Worm (Caenorhabditis elegans) whole organism, young adult: ENCODE measurements around the gene hlh-27.
A peak's percentile ranks its signal among the peaks of the same experiment; 100 is the strongest.

ENCODE experiments used
- B0035.1 ChIP-seq: sonication (generic microtip); optimal IDR thresholded peaks from 2 replicates; lab custom pipeline; 2016; ENCODE audit warnings: missing genetic modification characterization, mild to moderate bottlenecking, missing compliant biosample characterization, missing genotype, missing genetic modification reagents
- K11D2.4 ChIP-seq: fragments of 200-800 bp; sonication (Bioruptor generic); IDR thresholded peaks from 2 replicates; pipeline ENCODE4 v1.3.6; 2022; ENCODE audit warnings: missing genetic modification reagents, missing genetic modification characterization, missing compliant biosample characterization
- T26A5.8 ChIP-seq: sonication (generic microtip); optimal IDR thresholded peaks from 2 replicates; lab custom pipeline; 2016; ENCODE audit warnings: missing genetic modification characterization, missing compliant biosample characterization
- Y56A3A.18 ChIP-seq: fragments of 200-800 bp; sonication (Bioruptor generic); IDR thresholded peaks from 2 replicates; pipeline ENCODE4 v1.3.6; 2022; ENCODE audit warnings: missing genetic modification reagents, missing genetic modification characterization, missing compliant biosample characterization
- Y67H2A.10 ChIP-seq: fragments of 200-800 bp; sonication (Bioruptor generic); conservative IDR thresholded peaks from 2 replicates; pipeline ENCODE4 v1.3.6; 2022; ENCODE audit warnings: missing genetic modification reagents, missing genetic modification characterization, missing compliant biosample characterization
- attf-5 ChIP-seq: fragments of 200-800 bp; sonication (Bioruptor generic); optimal IDR thresholded peaks from 2 replicates; lab custom pipeline; 2018; ENCODE audit warnings: mild to moderate bottlenecking, missing genetic modification characterization, missing compliant biosample characterization
- attf-6 ChIP-seq: fragments of 200-800 bp; sonication (Bioruptor generic); IDR thresholded peaks from 2 replicates; pipeline ENCODE4 v1.3.6; 2022; ENCODE audit warnings: missing genetic modification reagents, missing genetic modification characterization, missing compliant biosample characterization
- ccch-3 ChIP-seq: fragments of 200-800 bp; sonication (Bioruptor generic); optimal IDR thresholded peaks from 2 replicates; lab custom pipeline; 2018; ENCODE audit warnings: mild to moderate bottlenecking, missing genetic modification characterization, missing compliant biosample characterization
- cebp-2 ChIP-seq: fragments of 200-800 bp; sonication (Bioruptor generic); IDR thresholded peaks from 2 replicates; pipeline ENCODE4 v1.3.6; 2022; ENCODE audit warnings: missing genetic modification characterization, missing compliant biosample characterization
- ceh-100 ChIP-seq: fragments of 200-800 bp; sonication (Bioruptor generic); IDR thresholded peaks from 2 replicates; pipeline ENCODE4 v1.3.6; 2022; ENCODE audit warnings: missing genetic modification reagents, missing genetic modification characterization, missing compliant biosample characterization
- ceh-27 ChIP-seq: fragments of 200-800 bp; sonication (Bioruptor generic); optimal IDR thresholded peaks from 2 replicates; lab custom pipeline; 2018; ENCODE audit warnings: mild to moderate bottlenecking, missing genetic modification characterization, moderate library complexity, missing compliant biosample characterization
- die-1 ChIP-seq: sonication (generic microtip); optimal IDR thresholded peaks from 2 replicates; lab custom pipeline; 2016; ENCODE audit warnings: missing genotype, mild to moderate bottlenecking, missing genetic modification characterization, missing compliant biosample characterization
- dpff-1 ChIP-seq: sonication (generic microtip); optimal IDR thresholded peaks from 2 replicates; lab custom pipeline; 2017; ENCODE audit warnings: mild to moderate bottlenecking, missing genetic modification characterization, missing compliant biosample characterization
- egl-18 ChIP-seq: fragments of 200-800 bp; sonication (Bioruptor generic); IDR thresholded peaks from 2 replicates; pipeline ENCODE4 v1.3.6; 2022; ENCODE audit warnings: missing genetic modification reagents, missing genetic modification characterization, missing compliant biosample characterization
- egrh-3 ChIP-seq: fragments of 200-800 bp; sonication (Bioruptor generic); IDR thresholded peaks from 2 replicates; pipeline ENCODE4 v1.3.6; 2022; ENCODE audit warnings: missing genetic modification reagents, missing genetic modification characterization, missing compliant biosample characterization
- fkh-3 ChIP-seq: sonication (generic microtip); optimal IDR thresholded peaks from 2 replicates; lab custom pipeline; 2016; ENCODE audit warnings: mild to moderate bottlenecking, missing genetic modification characterization, missing compliant biosample characterization
- hmg-1.2 ChIP-seq: fragments of 200-800 bp; sonication (Bioruptor generic); IDR thresholded peaks from 2 replicates; pipeline ENCODE4 v1.3.6; 2022; ENCODE audit warnings: missing genetic modification reagents, missing genetic modification characterization, missing compliant biosample characterization
- lin-26 ChIP-seq: fragments of 200-800 bp; sonication (Bioruptor generic); IDR thresholded peaks from 2 replicates; pipeline ENCODE4 v1.3.6; 2022; ENCODE audit warnings: missing genetic modification reagents, missing genetic modification characterization, missing compliant biosample characterization
- madf-10 ChIP-seq: sonication (generic microtip); optimal IDR thresholded peaks from 2 replicates; lab custom pipeline; 2016; ENCODE audit warnings: mild to moderate bottlenecking, missing genetic modification characterization, missing compliant biosample characterization
- mes-4 ChIP-seq: sonication (generic microtip); optimal IDR thresholded peaks from 2 replicates; lab custom pipeline; 2016; ENCODE audit warnings: missing genotype, missing genetic modification characterization, missing compliant biosample characterization
- nfyb-1 ChIP-seq: fragments of 200-800 bp; sonication (Bioruptor generic); IDR thresholded peaks from 2 replicates; pipeline ENCODE4 v1.3.6; 2022; ENCODE audit warnings: missing genetic modification reagents, missing genetic modification characterization, missing compliant biosample characterization
- nhr-120 ChIP-seq: fragments of 200-800 bp; sonication (Bioruptor generic); IDR thresholded peaks from 2 replicates; pipeline ENCODE4 v1.3.6; 2022; ENCODE audit warnings: missing genetic modification characterization, missing compliant biosample characterization
- nhr-179 ChIP-seq: sonication (generic microtip); optimal IDR thresholded peaks from 2 replicates; lab custom pipeline; 2016; ENCODE audit warnings: mild to moderate bottlenecking, missing genetic modification characterization, missing compliant biosample characterization
- pbrm-1 ChIP-seq: fragments of 200-800 bp; sonication (Bioruptor generic); IDR thresholded peaks from 2 replicates; pipeline ENCODE4 v1.3.6; 2022; ENCODE audit warnings: missing genetic modification reagents, missing genetic modification characterization, missing compliant biosample characterization
- sea-2 ChIP-seq: fragments of 200-800 bp; sonication (Bioruptor generic); IDR thresholded peaks from 2 replicates; pipeline ENCODE4 v1.3.6; 2022; ENCODE audit warnings: missing genetic modification characterization, missing compliant biosample characterization
- snpc-1.1 ChIP-seq: sonication (generic microtip); optimal IDR thresholded peaks from 2 replicates; lab custom pipeline; 2017; ENCODE audit warnings: missing genetic modification characterization, mild to moderate bottlenecking, missing compliant biosample characterization, antibody characterized with exemption, moderate library complexity, missing genotype, missing genetic modification reagents; ENCODE audit not compliant: insufficient read depth
- snpc-3.4 ChIP-seq: sonication (generic microtip); optimal IDR thresholded peaks from 2 replicates; lab custom pipeline; 2017; ENCODE audit warnings: missing genetic modification characterization, mild to moderate bottlenecking, missing compliant biosample characterization, antibody characterized with exemption, moderate library complexity, missing genotype, missing genetic modification reagents
- snpc-4 ChIP-seq, 5 experiments: fragments of 150-350 bp in 1 of 5; sonication (generic microtip) in 4 of 5; optimal IDR thresholded peaks; 2 replicates each; lab custom pipeline; 2014 to 2018; ENCODE audit warnings: missing genetic modification characterization in 5 of 5, missing biosample characterization in 3 of 5, antibody characterized with exemption in 2 of 5, mild to moderate bottlenecking in 2 of 5, missing compliant biosample characterization in 2 of 5, missing genotype in 2 of 5, moderate library complexity in 2 of 5, missing genetic modification reagents in 1 of 5
- tlf-1 ChIP-seq: fragments of 200-800 bp; sonication (Bioruptor generic); optimal IDR thresholded peaks from 2 replicates; lab custom pipeline; 2018; ENCODE audit warnings: mild to moderate bottlenecking, missing genetic modification characterization, missing compliant biosample characterization
- unc-62 ChIP-seq: fragments of 150-350 bp; optimal IDR thresholded peaks from 2 replicates; lab custom pipeline; 2014; ENCODE audit warnings: missing biosample characterization, missing genetic modification reagents, missing genetic modification characterization
- zim-3 ChIP-seq: sonication (generic microtip); optimal IDR thresholded peaks from 2 replicates; lab custom pipeline; 2017; ENCODE audit warnings: mild to moderate bottlenecking, missing genetic modification characterization, moderate library complexity, missing compliant biosample characterization
- ztf-26 ChIP-seq: sonication (generic microtip); optimal IDR thresholded peaks from 2 replicates; lab custom pipeline; 2017; ENCODE audit warnings: missing genetic modification characterization, missing compliant biosample characterization

hlh-27 gene

ce11 chrII:5572082-5572746, 32.2 kb upstream of the hlh-27 start (continued):
- TF ChIP-seq T26A5.8 (tag; lab: Kevin White, UChicago) (no peak), attf-5 (GFP tag; lab: Kevin White, UChicago) (peak; percentile 5)

- TF ChIP-seq egrh-3 (no peak), nhr-120 (GFP tag; lab: Robert Waterston, UW) (no peak), die-1 (tag; lab: Kevin White, UChicago) (no peak), ztf-26 (tag; lab: Kevin White, UChicago) (no peak), fkh-3 (tag; lab: Kevin White, UChicago) (no peak)
Observed at ce11 chrII:5570272-5570671, 30.3 kb upstream of the hlh-27 start, which contains the start of the genes C17C3.1 and C17C3.15. C17C3.1 (plus strand) TSS chrII:5570572. C17C3.15 (plus strand) TSS chrII:5570654.

ce11 chrII:5565082-5565623, 25.1 kb upstream of the hlh-27 start:
- TF ChIP-seq unc-62 (GFP tag; lab: Kevin White, UChicago): no peak
- 0 out of 2 replicates have a peak, but pooled peaks have one; percentile 41 for TF ChIP-seq nfyb-1
- peak; percentile 74 for TF ChIP-seq hmg-1.2 (GFP tag; lab: Robert Waterston, UW)
- TF ChIP-seq zim-3: no peak
- 0 out of 2 replicates have a peak, but pooled peaks have one; percentile 50 for TF ChIP-seq cebp-2 (GFP tag; lab: Robert Waterston, UW)
- TF ChIP-seq sea-2 (GFP tag; lab: Robert Waterston, UW): no peak
- no peak for TF ChIP-seq K11D2.4
- TF ChIP-seq mes-4 (tag; lab: Kevin White, UChicago): no peak
- TF ChIP-seq snpc-3.4 (tag; lab: Kevin White, UChicago): no peak
- TF ChIP-seq egl-18 (GFP tag; lab: Robert Waterston, UW): no peak
- TF ChIP-seq ccch-3 (GFP tag; lab: Kevin White, UChicago): no peak
- peak; percentile 82; the same call in 1 of the 2 replicates for TF ChIP-seq attf-6 (GFP tag; lab: Robert Waterston, UW)
- peak; percentile 72; the same call in 1 of the 2 replicates for TF ChIP-seq pbrm-1 (GFP tag; lab: Robert Waterston, UW)
- TF ChIP-seq snpc-1.1 (tag; lab: Kevin White, UChicago): peak; percentile 80
- TF ChIP-seq lin-26: 0 out of 2 replicates have a peak, but pooled peaks have one; percentile 56
- no peak for TF ChIP-seq snpc-4 (GFP tag; optimal IDR thresholded peaks at IDR 0.05; lab: Kevin White, UChicago)
- peak in 2 of 4 experiments; percentile 75 to 91 for TF ChIP-seq snpc-4 (tag; optimal IDR thresholded peaks at IDR 0.05; lab: Kevin White, UChicago)
- TF ChIP-seq, all 124 proteins: peak for 8

- TF ChIP-seq nhr-179 (no peak), tlf-1 (GFP tag; lab: Kevin White, UChicago) (no peak), ceh-27 (GFP tag; lab: Kevin White, UChicago) (no peak), B0035.1 (tag; lab: Kevin White, UChicago) (no peak), nhr-120 (GFP tag; lab: Robert Waterston, UW) (no peak), madf-10 (tag; lab: Kevin White, UChicago) (no peak), dpff-1 (tag; lab: Kevin White, UChicago) (no peak), Y67H2A.10 (no peak), Y56A3A.18 (GFP tag; lab: Robert Waterston, UW) (no peak), ceh-100 (GFP tag; lab: Robert Waterston, UW) (no peak)
Observed at ce11 chrII:5561392-5561791, 21.4 kb upstream of the hlh-27 start, which contains the start of gene C17C3.3. C17C3.3 (plus strand) TSS chrII:5561737.
